Worm (Caenorhabditis elegans) whole organism, L2 larva: ENCODE results near the gene Y43F8B.10.

Experiments
- C34F6.9 ChIP-seq: fragments of 150-350 bp; optimal IDR thresholded peaks from 2 replicates; lab custom pipeline; 2014; ENCODE audit warnings: missing biosample characterization, missing genetic modification characterization
- F13H6.1 ChIP-seq: sonication (generic microtip); optimal IDR thresholded peaks from 2 replicates; lab custom pipeline; 2016; ENCODE audit warnings: missing genetic modification characterization, missing compliant biosample characterization
- R02D3.7 ChIP-seq: fragments of 150-350 bp; optimal IDR thresholded peaks from 2 replicates; lab custom pipeline; 2014; ENCODE audit warnings: missing biosample characterization, missing genetic modification characterization
- ZK546.5 ChIP-seq: sonication (generic microtip); optimal IDR thresholded peaks from 2 replicates; lab custom pipeline; 2017; ENCODE audit warnings: missing biosample characterization, missing genetic modification characterization
- alr-1 ChIP-seq: fragments of 150-350 bp; optimal IDR thresholded peaks from 2 replicates; lab custom pipeline; 2014; ENCODE audit warnings: missing biosample characterization, missing genetic modification characterization
- aly-2 ChIP-seq: fragments of 150-350 bp; optimal IDR thresholded peaks from 2 replicates; lab custom pipeline; 2014; ENCODE audit warnings: missing biosample characterization, missing genetic modification characterization
- ama-1 ChIP-seq: fragments of 150-350 bp; optimal IDR thresholded peaks from 2 replicates; lab custom pipeline; 2018; ENCODE audit warnings: inconsistent platforms
- blmp-1 ChIP-seq: sonication (generic microtip); optimal IDR thresholded peaks from 2 replicates; lab custom pipeline; 2017; ENCODE audit warnings: missing genetic modification characterization, mild to moderate bottlenecking, missing compliant biosample characterization, antibody characterized with exemption, moderate library complexity; ENCODE audit not compliant: insufficient read depth
- ceh-16 ChIP-seq: fragments of 150-350 bp; optimal IDR thresholded peaks from 2 replicates; lab custom pipeline; 2014; ENCODE audit warnings: missing biosample characterization, missing genetic modification characterization
- ceh-82 ChIP-seq: fragments of 150-350 bp; optimal IDR thresholded peaks from 2 replicates; lab custom pipeline; 2014; ENCODE audit warnings: missing biosample characterization, missing genetic modification characterization
- crh-2 ChIP-seq: sonication (generic microtip); optimal IDR thresholded peaks from 2 replicates; lab custom pipeline; 2017; ENCODE audit warnings: missing biosample characterization, missing genetic modification characterization
- dmd-4 ChIP-seq: sonication (generic microtip); optimal IDR thresholded peaks from 2 replicates; lab custom pipeline; 2017; ENCODE audit warnings: missing biosample characterization, missing genetic modification characterization
- elt-1 ChIP-seq: fragments of 150-350 bp; optimal IDR thresholded peaks from 2 replicates; lab custom pipeline; 2014; ENCODE audit warnings: missing biosample characterization, missing genetic modification characterization
- elt-3 ChIP-seq: sonication (generic microtip); optimal IDR thresholded peaks from 2 replicates; lab custom pipeline; 2017; ENCODE audit warnings: missing biosample characterization, missing genetic modification characterization
- gmeb-1 ChIP-seq: fragments of 150-350 bp; optimal IDR thresholded peaks from 2 replicates; lab custom pipeline; 2014; ENCODE audit warnings: missing biosample characterization, missing genetic modification characterization
- lin-11 ChIP-seq: fragments of 150-350 bp; sonication (generic microtip); optimal IDR thresholded peaks from 2 replicates; lab custom pipeline; 2014; ENCODE audit warnings: missing biosample characterization, missing genetic modification characterization, inconsistent platforms, mixed read lengths
- lin-39 ChIP-seq: fragments of 150-350 bp; optimal IDR thresholded peaks from 2 replicates; lab custom pipeline; 2014; ENCODE audit warnings: missing biosample characterization, missing genetic modification reagents, missing genetic modification characterization
- mbf-1 ChIP-seq: sonication (generic microtip); optimal IDR thresholded peaks from 2 replicates; lab custom pipeline; 2017; ENCODE audit warnings: missing biosample characterization, missing genetic modification characterization
- mdl-1 ChIP-seq, 2 experiments: fragments of 150-350 bp in 1 of 2; sonication (generic microtip) in 1 of 2; optimal IDR thresholded peaks; 2 replicates each; lab custom pipeline; 2017; ENCODE audit warnings: missing biosample characterization in 2 of 2, missing genetic modification characterization in 2 of 2
- nhr-10 ChIP-seq: sonication (generic microtip); optimal IDR thresholded peaks from 2 replicates; lab custom pipeline; 2017; ENCODE audit warnings: missing biosample characterization, missing genetic modification characterization
- nhr-11 ChIP-seq: fragments of 150-350 bp; optimal IDR thresholded peaks from 2 replicates; lab custom pipeline; 2014; ENCODE audit warnings: missing biosample characterization, missing genetic modification characterization
- nhr-12 ChIP-seq: fragments of 150-350 bp; optimal IDR thresholded peaks from 2 replicates; lab custom pipeline; 2014; ENCODE audit warnings: missing biosample characterization, missing genetic modification characterization
- nhr-21 ChIP-seq: fragments of 150-350 bp; optimal IDR thresholded peaks from 2 replicates; lab custom pipeline; 2014; ENCODE audit warnings: missing biosample characterization, missing genetic modification characterization
- nhr-6 ChIP-seq: fragments of 150-350 bp; optimal IDR thresholded peaks from 2 replicates; lab custom pipeline; 2014; ENCODE audit warnings: missing biosample characterization, missing genetic modification characterization
- nhr-77 ChIP-seq: fragments of 150-350 bp; optimal IDR thresholded peaks from 2 replicates; lab custom pipeline; 2014; ENCODE audit warnings: missing biosample characterization, missing genetic modification characterization
- peb-1 ChIP-seq: fragments of 150-350 bp; optimal IDR thresholded peaks from 2 replicates; lab custom pipeline; 2014; ENCODE audit warnings: missing biosample characterization, missing genetic modification characterization
- sem-4 ChIP-seq: fragments of 150-350 bp; optimal IDR thresholded peaks from 2 replicates; lab custom pipeline; 2014; ENCODE audit warnings: missing biosample characterization, missing genetic modification reagents, missing genetic modification characterization
- sma-9 ChIP-seq, 2 experiments: fragments of 150-350 bp in 1 of 2; sonication (generic microtip) in 1 of 2; optimal IDR thresholded peaks; 2 replicates each; lab custom pipeline; 2014 to 2016; ENCODE audit warnings: missing genetic modification characterization in 2 of 2, mild to moderate bottlenecking in 1 of 2, missing biosample characterization in 1 of 2, missing compliant biosample characterization in 1 of 2, missing genetic modification reagents in 1 of 2, moderate library complexity in 1 of 2
- snpc-4 ChIP-seq: fragments of 150-350 bp; optimal IDR thresholded peaks from 2 replicates; lab custom pipeline; 2014; ENCODE audit warnings: missing biosample characterization, missing genetic modification characterization
- unc-39 ChIP-seq: fragments of 150-350 bp; optimal IDR thresholded peaks from 2 replicates; lab custom pipeline; 2014; ENCODE audit warnings: missing biosample characterization, missing genetic modification characterization
- unc-55 ChIP-seq: fragments of 150-350 bp; sonication (generic microtip); optimal IDR thresholded peaks from 3 replicates; lab custom pipeline; 2014; ENCODE audit warnings: missing biosample characterization, missing genetic modification reagents, missing genetic modification characterization
- unc-62 ChIP-seq: fragments of 150-350 bp; optimal IDR thresholded peaks from 2 replicates; lab custom pipeline; 2014; ENCODE audit warnings: missing biosample characterization, missing genetic modification reagents, missing genetic modification characterization
- zag-1 ChIP-seq: fragments of 150-350 bp; optimal IDR thresholded peaks from 2 replicates; lab custom pipeline; 2014; ENCODE audit warnings: missing biosample characterization, missing genetic modification characterization
- ztf-1 ChIP-seq: fragments of 200-800 bp; sonication (Bioruptor generic); conservative IDR thresholded peaks from 2 replicates; pipeline ENCODE4 v1.3.6; 2022; ENCODE audit warnings: missing genetic modification characterization, missing compliant biosample characterization
- ztf-4 ChIP-seq: fragments of 150-350 bp; optimal IDR thresholded peaks from 2 replicates; lab custom pipeline; 2014; ENCODE audit warnings: missing biosample characterization, missing genetic modification characterization

Y43F8B.10 gene

ce11 chrV:19501389-19501788 lies 27.1 kb downstream of the Y43F8B.10 start:
- TF ChIP-seq zag-1 (tag; lab: Kevin White, UChicago), result no peak
- TF ChIP-seq peb-1, result no peak
- no peak for TF ChIP-seq ceh-82 (tag; lab: Kevin White, UChicago)
- no peak for TF ChIP-seq unc-62 (GFP tag; lab: Kevin White, UChicago)
- TF ChIP-seq nhr-6, result no peak
- no peak for TF ChIP-seq snpc-4
- TF ChIP-seq nhr-10, result no peak
- no peak for TF ChIP-seq nhr-11 (tag; lab: Kevin White, UChicago)
- TF ChIP-seq mbf-1, result no peak
- no peak for TF ChIP-seq R02D3.7 (tag; lab: Kevin White, UChicago)
- TF ChIP-seq blmp-1 (tag; lab: Kevin White, UChicago), result no peak
- no peak for TF ChIP-seq ztf-1
- no peak for TF ChIP-seq C34F6.9
- no peak for TF ChIP-seq lin-11 (tag; lab: Kevin White, UChicago)
- TF ChIP-seq F13H6.1, result no peak
- TF ChIP-seq nhr-77 (tag; lab: Kevin White, UChicago), result no peak
- no peak for TF ChIP-seq ama-1
- no peak for TF ChIP-seq aly-2 (tag; lab: Kevin White, UChicago)

ce11 chrV:19502579-19503151 lies 28.4 kb downstream of the Y43F8B.10 start, which contains the start of gene Y43F8B.3:
TSS of gene Y43F8B.3 (plus strand) at chrV:19503101.
- no peak for TF ChIP-seq mbf-1
- no peak for TF ChIP-seq ztf-4 (tag; lab: Kevin White, UChicago)
- no peak for TF ChIP-seq unc-39 (tag; lab: Kevin White, UChicago)
- no peak for TF ChIP-seq gmeb-1 (tag; lab: Kevin White, UChicago)
- no peak for TF ChIP-seq sem-4 (tag; lab: Kevin White, UChicago)
- TF ChIP-seq nhr-21 (tag; lab: Kevin White, UChicago), result no peak
- no peak for TF ChIP-seq R02D3.7 (tag; lab: Kevin White, UChicago)
- TF ChIP-seq dmd-4 (tag; lab: Kevin White, UChicago), result no peak
- no peak for TF ChIP-seq ztf-1
- no peak for TF ChIP-seq nhr-12 (tag; lab: Kevin White, UChicago)
- no peak for TF ChIP-seq mdl-1 (tag; optimal IDR thresholded peaks at IDR 0.05; lab: Kevin White, UChicago)
- no peak for TF ChIP-seq ceh-82 (tag; lab: Kevin White, UChicago)
- no peak for TF ChIP-seq ZK546.5

- TF ChIP-seq elt-1 (tag; lab: Kevin White, UChicago) (no peak), ceh-16 (no peak), ceh-82 (tag; lab: Kevin White, UChicago) (no peak), sem-4 (tag; lab: Kevin White, UChicago) (no peak), lin-11 (tag; lab: Kevin White, UChicago) (no peak), unc-62 (GFP tag; lab: Kevin White, UChicago) (no peak), nhr-12 (tag; lab: Kevin White, UChicago) (no peak), nhr-11 (tag; lab: Kevin White, UChicago) (no peak), F13H6.1 (no peak), mbf-1 (no peak), dmd-4 (tag; lab: Kevin White, UChicago) (no peak), nhr-6 (no peak), snpc-4 (no peak), ZK546.5 (no peak), peb-1 (no peak)
Measured at ce11 chrV:19509061-19509460, 34.8 kb downstream of the Y43F8B.10 start.

ce11 chrV:19510352-19510751 lies 36.1 kb downstream of the Y43F8B.10 start:
- TF ChIP-seq elt-3 (no peak), lin-11 (tag; lab: Kevin White, UChicago) (no peak), alr-1 (no peak), crh-2 (no peak), nhr-10 (no peak), R02D3.7 (tag; lab: Kevin White, UChicago) (no peak), nhr-6 (no peak), lin-39 (tag; lab: Kevin White, UChicago) (no peak), peb-1 (no peak), unc-62 (GFP tag; lab: Kevin White, UChicago) (no peak), unc-55 (no peak), sma-9 (GFP tag; optimal IDR thresholded peaks at IDR 0.05; lab: Kevin White, UChicago) (no peak), sma-9 (tag; optimal IDR thresholded peaks at IDR 0.05; lab: Kevin White, UChicago) (no peak), unc-39 (tag; lab: Kevin White, UChicago) (no peak), ZK546.5 (no peak), aly-2 (tag; lab: Kevin White, UChicago) (no peak)
- TF ChIP-seq, all 48 proteins: peak for 0
